Fruit fly (Drosophila melanogaster) whole organism, embryonic: ENCODE measurements around the gene Bet3.
A peak's percentile ranks its signal among the peaks of the same experiment; 100 is the strongest.

Source experiments
- Antp ChIP-seq: fragments of 200-800 bp; sonication (Bioruptor generic); optimal IDR thresholded peaks from 3 replicates; lab custom pipeline; 2016; ENCODE audit warnings: missing biosample characterization, missing genetic modification characterization
- C15 ChIP-seq: fragments of 200-800 bp; sonication (Bioruptor generic); IDR thresholded peaks from 3 replicates; pipeline ENCODE4 v1.3.6; 2022; ENCODE audit warnings: missing biosample characterization, missing genetic modification characterization
- CG10959 ChIP-seq: fragments of 200-800 bp; sonication (Bioruptor generic); IDR thresholded peaks from 2 replicates; pipeline ENCODE4 v1.3.6; 2022; ENCODE audit warnings: missing biosample characterization, missing genetic modification characterization
- CG11085 ChIP-seq: fragments of 200-800 bp; sonication (Bioruptor generic); IDR thresholded peaks from 2 replicates; pipeline ENCODE4 v1.3.6; 2022; ENCODE audit warnings: missing biosample characterization, missing genetic modification characterization
- CG11695 ChIP-seq: fragments of 200-800 bp; sonication (Bioruptor generic); IDR thresholded peaks from 3 replicates; pipeline ENCODE4 v1.3.6; 2022; ENCODE audit warnings: missing biosample characterization, missing genetic modification characterization
- CG14710 ChIP-seq: fragments of 200-800 bp; sonication (Bioruptor generic); optimal IDR thresholded peaks from 3 replicates; lab custom pipeline; 2019; ENCODE audit warnings: missing biosample characterization, mild to moderate bottlenecking, missing genetic modification characterization, moderate library complexity
- CG18764 ChIP-seq: fragments of 200-800 bp; sonication (Bioruptor generic); optimal IDR thresholded peaks from 3 replicates; lab custom pipeline; 2016; ENCODE audit warnings: missing biosample characterization, missing genetic modification characterization
- CG2120 ChIP-seq: fragments of 200-800 bp; sonication (Bioruptor generic); optimal IDR thresholded peaks from 3 replicates; lab custom pipeline; 2016; ENCODE audit warnings: missing biosample characterization, missing genetic modification characterization
- CG32532 ChIP-seq: fragments of 200-800 bp; sonication (Bioruptor generic); IDR thresholded peaks from 2 replicates; pipeline ENCODE4 v1.3.6; 2022; ENCODE audit warnings: missing biosample characterization, missing genetic modification characterization
- CG4282 ChIP-seq: fragments of 200-800 bp; sonication (Bioruptor generic); optimal IDR thresholded peaks from 2 replicates; lab custom pipeline; 2016; ENCODE audit warnings: missing biosample characterization, missing genetic modification characterization
- CG4854 ChIP-seq: fragments of 200-800 bp; sonication (Bioruptor generic); optimal IDR thresholded peaks from 2 replicates; lab custom pipeline; 2016; ENCODE audit warnings: missing biosample characterization, missing genetic modification characterization, inconsistent platforms
- CG6654 ChIP-seq: fragments of 200-800 bp; sonication (Bioruptor generic); optimal IDR thresholded peaks from 2 replicates; lab custom pipeline; 2017; ENCODE audit warnings: missing biosample characterization, mild to moderate bottlenecking, missing genetic modification characterization
- CG7556 ChIP-seq: fragments of 200-800 bp; sonication (Bioruptor generic); optimal IDR thresholded peaks from 2 replicates; lab custom pipeline; 2017; ENCODE audit warnings: missing biosample characterization, mild to moderate bottlenecking, missing genetic modification characterization
- CG7928 ChIP-seq: fragments of 200-800 bp; sonication (Bioruptor generic); optimal IDR thresholded peaks from 2 replicates; lab custom pipeline; 2017; ENCODE audit warnings: missing biosample characterization, mild to moderate bottlenecking, missing genetic modification characterization
- CG8281 ChIP-seq: fragments of 200-800 bp; sonication (Bioruptor generic); optimal IDR thresholded peaks from 2 replicates; lab custom pipeline; 2018; ENCODE audit warnings: missing biosample characterization, mild to moderate bottlenecking, missing genetic modification characterization, moderate library complexity
- CG8478 ChIP-seq: fragments of >200 bp; optimal IDR thresholded peaks from 2 replicates; lab custom pipeline; 2018
- CG8924 ChIP-seq: fragments of 200-800 bp; optimal IDR thresholded peaks from 3 replicates; lab custom pipeline; 2019; ENCODE audit warnings: missing biosample characterization, mild to moderate bottlenecking, missing genetic modification characterization, moderate library complexity
- CG9797 ChIP-seq: fragments of 200-800 bp; sonication (Bioruptor generic); optimal IDR thresholded peaks from 3 replicates; lab custom pipeline; 2018; ENCODE audit warnings: missing biosample characterization, mild to moderate bottlenecking, missing genetic modification characterization
- CG9817 ChIP-seq: fragments of 200-800 bp; sonication (Bioruptor generic); optimal IDR thresholded peaks from 2 replicates; lab custom pipeline; 2018; ENCODE audit warnings: missing biosample characterization, mild to moderate bottlenecking, missing genetic modification characterization, moderate library complexity
- Chrac-16 ChIP-seq: fragments of 200-800 bp; sonication (Bioruptor generic); optimal IDR thresholded peaks from 3 replicates; lab custom pipeline; 2016; ENCODE audit warnings: missing biosample characterization, missing genetic modification characterization
- Deaf1 ChIP-seq: fragments of 200-800 bp; optimal IDR thresholded peaks from 3 replicates; lab custom pipeline; 2019; ENCODE audit warnings: missing biosample characterization, mild to moderate bottlenecking, missing genetic modification characterization, moderate library complexity
- Drgx ChIP-seq: fragments of 200-800 bp; sonication (Bioruptor generic); IDR thresholded peaks from 2 replicates; pipeline ENCODE4 v1.3.6; 2022; ENCODE audit warnings: missing biosample characterization, missing genetic modification characterization
- Kr ChIP-seq: fragments of 200-800 bp; sonication (Bioruptor generic); optimal IDR thresholded peaks from 2 replicates; lab custom pipeline; 2017; ENCODE audit warnings: missing biosample characterization, mild to moderate bottlenecking, missing genetic modification characterization
- Myb ChIP-seq: fragments of 200-800 bp; sonication (Bioruptor generic); optimal IDR thresholded peaks from 2 replicates; lab custom pipeline; 2016; ENCODE audit warnings: missing biosample characterization, missing genetic modification characterization
- Ravus ChIP-seq: fragments of 200-800 bp; sonication (Bioruptor generic); IDR thresholded peaks from 2 replicates; pipeline ENCODE4 v1.3.6; 2022; ENCODE audit warnings: missing biosample characterization, missing genetic modification characterization
- Side ChIP-seq: fragments of 200-800 bp; sonication (Bioruptor generic); optimal IDR thresholded peaks from 2 replicates; lab custom pipeline; 2016; ENCODE audit warnings: missing biosample characterization, missing genetic modification characterization
- Sox102F ChIP-seq: fragments of 200-800 bp; sonication (Bioruptor generic); optimal IDR thresholded peaks from 2 replicates; lab custom pipeline; 2018; ENCODE audit warnings: missing biosample characterization, mild to moderate bottlenecking, missing genetic modification characterization, moderate library complexity
- Stat92E ChIP-seq, 3 experiments: fragments of >200 bp in 2 of 3; fragments of 200-800 bp in 1 of 3; sonication (Bioruptor generic) in 1 of 3; optimal IDR thresholded peaks; 2 replicates each; lab custom pipeline; 2017 to 2019; ENCODE audit warnings: missing biosample characterization in 3 of 3, missing genetic modification characterization in 3 of 3, mild to moderate bottlenecking in 1 of 3, moderate library complexity in 1 of 3
- abd-A ChIP-seq: fragments of 200-800 bp; sonication (Bioruptor generic); optimal IDR thresholded peaks from 3 replicates; lab custom pipeline; 2019; ENCODE audit warnings: missing biosample characterization, mild to moderate bottlenecking, missing genetic modification characterization, moderate library complexity
- amos ChIP-seq: fragments of 200-800 bp; sonication (Bioruptor generic); IDR thresholded peaks from 2 replicates; pipeline ENCODE4 v1.3.6; 2022; ENCODE audit warnings: missing biosample characterization, missing genetic modification characterization; ENCODE audit not compliant: partially characterized antibody
- cad ChIP-seq: fragments of >200 bp; optimal IDR thresholded peaks from 2 replicates; lab custom pipeline; 2017; ENCODE audit warnings: missing biosample characterization, missing genetic modification characterization
- cg ChIP-seq: fragments of 200-800 bp; sonication (Bioruptor generic); optimal IDR thresholded peaks from 3 replicates; lab custom pipeline; 2019; ENCODE audit warnings: missing biosample characterization, mild to moderate bottlenecking, missing genetic modification characterization, moderate library complexity
- eve ChIP-seq, 2 experiments: fragments of >200 bp; optimal IDR thresholded peaks; 2 replicates each; lab custom pipeline; 2017; ENCODE audit warnings: missing biosample characterization in 2 of 2, missing genetic modification characterization in 2 of 2
- fd102C ChIP-seq: fragments of 200-800 bp; sonication (Bioruptor generic); optimal IDR thresholded peaks from 2 replicates; lab custom pipeline; 2018; ENCODE audit warnings: missing biosample characterization, mild to moderate bottlenecking, missing genetic modification characterization, moderate library complexity
- fu2 ChIP-seq: fragments of 200-800 bp; sonication (Bioruptor generic); optimal IDR thresholded peaks from 2 replicates; lab custom pipeline; 2016; ENCODE audit warnings: missing biosample characterization, missing genetic modification characterization
- gcm ChIP-seq: fragments of 200-800 bp; sonication (Bioruptor generic); optimal IDR thresholded peaks from 2 replicates; lab custom pipeline; 2019; ENCODE audit warnings: missing biosample characterization, mild to moderate bottlenecking, missing genetic modification characterization, moderate library complexity
- gsb ChIP-seq: fragments of 200-800 bp; sonication (Bioruptor generic); IDR thresholded peaks from 2 replicates; pipeline ENCODE4 v1.3.6; 2022; ENCODE audit warnings: missing biosample characterization, missing genetic modification characterization
- gt ChIP-seq: fragments of 200-800 bp; sonication (Bioruptor generic); IDR thresholded peaks from 2 replicates; pipeline ENCODE4 v1.3.6; 2022; ENCODE audit warnings: missing biosample characterization, missing genetic modification characterization
- hkb ChIP-seq, 2 experiments: fragments of 200-800 bp in 1 of 2; fragments of >200 bp in 1 of 2; sonication (Bioruptor generic) in 1 of 2; IDR thresholded peaks in 1 of 2; optimal IDR thresholded peaks in 1 of 2; 2 replicates each; pipeline versions ENCODE4 v1.3.6 to Lab custom; 2017 to 2022; ENCODE audit warnings: missing biosample characterization in 1 of 2, missing genetic modification characterization in 1 of 2
- insv ChIP-seq, 2 experiments: fragments of 200-800 bp; sonication (Bioruptor generic); optimal IDR thresholded peaks; 3 replicates each; lab custom pipeline; 2016 to 2018; ENCODE audit warnings: missing biosample characterization in 2 of 2, missing genetic modification characterization in 2 of 2
- jumu ChIP-seq: fragments of 200-800 bp; sonication (Bioruptor generic); optimal IDR thresholded peaks from 3 replicates; lab custom pipeline; 2016; ENCODE audit warnings: missing biosample characterization, missing genetic modification characterization
- mld ChIP-seq: fragments of 200-800 bp; sonication (Bioruptor generic); IDR thresholded peaks from 3 replicates; pipeline ENCODE4 v1.3.6; 2022; ENCODE audit warnings: missing biosample characterization, missing genetic modification characterization; ENCODE audit not compliant: partially characterized antibody
- nau ChIP-seq: fragments of 200-800 bp; sonication (Bioruptor generic); optimal IDR thresholded peaks from 3 replicates; lab custom pipeline; 2017; ENCODE audit warnings: missing biosample characterization, mild to moderate bottlenecking, missing genetic modification characterization, missing genetic modification reagents
- nerfin-2 ChIP-seq: fragments of 200-800 bp; sonication (Bioruptor generic); IDR thresholded peaks from 2 replicates; pipeline ENCODE4 v1.3.6; 2022; ENCODE audit warnings: missing biosample characterization, missing genetic modification characterization; ENCODE audit not compliant: partially characterized antibody
- peb ChIP-seq: fragments of 200-800 bp; sonication (Bioruptor generic); IDR thresholded peaks from 2 replicates; pipeline ENCODE4 v1.3.6; 2022; ENCODE audit warnings: missing biosample characterization, missing genetic modification characterization
- sob ChIP-seq: fragments of 200-800 bp; sonication (Bioruptor generic); IDR thresholded peaks from 2 replicates; pipeline ENCODE4 v1.3.6; 2022; ENCODE audit warnings: missing biosample characterization, missing genetic modification characterization
- sqz ChIP-seq: fragments of 200-800 bp; sonication (Bioruptor generic); optimal IDR thresholded peaks from 3 replicates; lab custom pipeline; 2018; ENCODE audit warnings: missing biosample characterization, mild to moderate bottlenecking, missing genetic modification characterization
- unc-4 ChIP-seq: fragments of 200-800 bp; sonication (Bioruptor generic); IDR thresholded peaks from 2 replicates; pipeline ENCODE4 v1.3.6; 2022; ENCODE audit warnings: missing biosample characterization, missing genetic modification characterization; ENCODE audit not compliant: partially characterized antibody
- usp ChIP-seq: fragments of >200 bp; optimal IDR thresholded peaks from 2 replicates; lab custom pipeline; 2017; ENCODE audit warnings: missing biosample characterization, missing genetic modification characterization

The Bet3 gene

DNA sequence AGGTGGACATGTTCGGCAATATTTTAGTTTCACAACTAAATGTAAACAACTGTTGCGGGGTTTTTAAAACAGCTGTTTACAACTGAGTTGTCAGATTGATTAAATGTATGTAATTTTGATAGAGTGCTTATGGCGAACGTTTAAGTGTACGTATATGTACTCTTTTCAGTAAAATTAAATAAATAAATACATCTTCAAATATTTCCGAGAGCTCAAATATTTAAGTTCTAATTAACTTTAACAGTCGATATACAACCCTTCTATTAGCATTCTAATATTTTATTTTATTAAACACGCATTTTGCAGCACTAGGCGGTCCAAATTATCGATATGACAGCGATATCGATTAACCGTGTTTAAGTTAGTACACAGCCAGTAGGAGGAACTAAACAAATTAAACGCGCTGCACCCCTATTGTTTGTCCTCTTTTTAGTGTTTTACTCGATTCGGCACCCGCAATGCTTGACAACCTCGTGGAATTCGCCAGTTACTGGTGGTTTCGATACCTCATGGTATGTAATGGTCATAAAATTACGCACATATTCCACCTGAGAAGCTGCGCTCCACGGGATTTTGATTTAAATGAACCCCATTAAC is 9.6 kb upstream of the Bet3 start, which contains the start of the genes CG3448 and ghi (continued):
- TF ChIP-seq nau (GFP tag; lab: Kevin White, UChicago) = no peak
- no peak for TF ChIP-seq fd102C
- TF ChIP-seq sob (GFP tag; lab: Robert Waterston, UW) = peak; percentile 83
- no peak for TF ChIP-seq Antp
- peak; percentile 61 for TF ChIP-seq CG18764 (GFP tag; lab: Kevin White, UChicago)
- peak; percentile 62 for TF ChIP-seq CG7556 (GFP tag; lab: Kevin White, UChicago)
- peak; percentile 51 for TF ChIP-seq CG8924 (tag; lab: Kevin White, UChicago)
- no peak for TF ChIP-seq usp
- peak; percentile 14 for TF ChIP-seq CG9797 (GFP tag; lab: Kevin White, UChicago)
- TF ChIP-seq Stat92E (GFP tag; optimal IDR thresholded peaks at IDR 0.05; lab: Kevin White, UChicago) = peak in 1 of 3 experiments; percentile 39
- TF ChIP-seq Ravus = no peak
- peak; percentile 0 for TF ChIP-seq CG4854 (GFP tag; lab: Kevin White, UChicago)
- TF ChIP-seq CG14710 (tag; lab: Kevin White, UChicago) = peak; percentile 86
- TF ChIP-seq CG6654 = no peak
- TF ChIP-seq Deaf1 (tag; lab: Kevin White, UChicago) = peak; percentile 25
- TF ChIP-seq Drgx (GFP tag; lab: Robert Waterston, UW) = peak; percentile 42
- TF ChIP-seq gsb (GFP tag; lab: Robert Waterston, UW) = no peak
- peak; percentile 79 for TF ChIP-seq nerfin-2
- peak; percentile 26 for TF ChIP-seq Side (GFP tag; lab: Kevin White, UChicago)
- TF ChIP-seq C15 (GFP tag; lab: Robert Waterston, UW) = no peak
- TF ChIP-seq jumu (GFP tag; lab: Kevin White, UChicago) = peak; percentile 17
- no peak for TF ChIP-seq cg
- TF ChIP-seq cad = peak; percentile 31
- 0 out of 2 replicates have a peak, but pooled peaks have one; percentile 40 for TF ChIP-seq peb
- peak; percentile 26 for TF ChIP-seq CG8281 (tag; lab: Kevin White, UChicago)
- TF ChIP-seq amos (GFP tag; lab: Robert Waterston, UW) = peak; percentile 73; the same call in 1 of the 2 replicates
- no peak for TF ChIP-seq Chrac-16
- TF ChIP-seq Myb (GFP tag; lab: Kevin White, UChicago) = peak; percentile 87
- no peak for TF ChIP-seq gt (GFP tag; lab: Robert Waterston, UW)
- peak; percentile 70 for TF ChIP-seq unc-4
- TF ChIP-seq hkb (optimal IDR thresholded peaks at IDR 0.05; lab: Kevin White, UChicago) = no peak
- TF ChIP-seq hkb (GFP tag; IDR thresholded peaks at IDR 0.05; lab: Robert Waterston, UW) = peak; percentile 58
- TF ChIP-seq CG7928 (GFP tag; lab: Kevin White, UChicago) = no peak
- TF ChIP-seq CG10959 (GFP tag; lab: Robert Waterston, UW) = no peak
- TF ChIP-seq CG8478 (lab: Kevin White, UChicago) = no peak
- peak; percentile 62 for TF ChIP-seq gcm (GFP tag; lab: Kevin White, UChicago)
- peak; percentile 91 for TF ChIP-seq Kr
- TF ChIP-seq fu2 = no peak
- peak; percentile 52 for TF ChIP-seq Sox102F (GFP tag; lab: Kevin White, UChicago)
- no peak for TF ChIP-seq mld (GFP tag; lab: Robert Waterston, UW)
- TF ChIP-seq sqz = peak; percentile 55
- TF ChIP-seq CG11695 (GFP tag; lab: Robert Waterston, UW) = peak; percentile 10; the same call in 1 of the 3 replicates
- TF ChIP-seq CG11085 (GFP tag; lab: Robert Waterston, UW) = peak; percentile 19; the same call in 1 of the 2 replicates
- peak in 1 of 2 experiments; percentile 28 for TF ChIP-seq insv (GFP tag; optimal IDR thresholded peaks at IDR 0.05; lab: Kevin White, UChicago)
- TF ChIP-seq CG2120 (GFP tag; lab: Kevin White, UChicago) = peak; percentile 70
- TF ChIP-seq CG4282 (GFP tag; lab: Kevin White, UChicago) = no peak
- TF ChIP-seq CG9817 = peak; percentile 73
- TF ChIP-seq eve (GFP tag; optimal IDR thresholded peaks at IDR 0.05; lab: Kevin White, UChicago) = no peak
- no peak; the same call in 1 of the 2 replicates for TF ChIP-seq CG32532 (GFP tag; lab: Robert Waterston, UW)
- TF ChIP-seq abd-A = peak; percentile 87
